Worm (Caenorhabditis elegans): Measurements from ENCODE around the gene lea-1.

ce11 chrV:9965891-9966290 is 45.8 kb upstream of the lea-1 start:
- TF ChIP-seq flt-1 (GFP tag; IDR thresholded peaks at IDR 0.05), result no peak
- TF ChIP-seq ztf-23 (GFP tag; IDR thresholded peaks at IDR 0.05), result no peak
- no peak for TF ChIP-seq tab-1 (GFP tag; IDR thresholded peaks at IDR 0.05)
- TF ChIP-seq cog-1 (tag; optimal IDR thresholded peaks at IDR 0.05), result no peak

All from whole organism, midembryonic.